Fruit fly (Drosophila melanogaster): ENCODE data around the gene Mob2.

DNA sequence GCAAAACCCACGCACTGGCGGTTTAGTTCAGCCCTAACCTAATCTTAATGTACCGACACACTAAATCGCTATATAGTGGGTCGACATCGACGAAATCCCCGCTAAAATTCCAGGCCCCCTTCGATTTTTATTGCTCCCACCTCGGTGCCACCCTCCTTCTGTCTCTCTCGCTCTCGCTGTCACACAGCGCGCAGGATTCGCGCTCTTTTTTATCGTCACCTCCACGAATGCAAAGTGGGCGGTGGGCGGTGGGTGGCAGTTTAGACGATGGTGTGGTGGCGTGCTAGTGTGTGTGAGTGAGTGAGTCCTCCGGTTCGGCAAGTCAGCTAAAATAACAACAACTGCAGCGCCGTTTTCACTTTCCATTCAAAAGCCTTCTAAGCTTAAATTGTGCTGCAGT is 40.0 kb upstream of the Mob2 start:
- no peak for TF ChIP-seq NC2β (GFP tag; optimal IDR thresholded peaks at IDR 0.05)
- no peak for TF ChIP-seq lab (GFP tag; optimal IDR thresholded peaks at IDR 0.05)
- no peak for TF ChIP-seq z (GFP tag; IDR thresholded peaks at IDR 0.05)
- TF ChIP-seq bigmax (GFP tag; optimal IDR thresholded peaks at IDR 0.05) = no peak
- TF ChIP-seq Meics (GFP tag; optimal IDR thresholded peaks at IDR 0.05) = no peak
- no peak for TF ChIP-seq ase (GFP tag; IDR thresholded peaks at IDR 0.05)
- no peak for TF ChIP-seq HLH4C (GFP tag; IDR thresholded peaks at IDR 0.05; ENCODE audit: partially characterized antibody)
- no peak for TF ChIP-seq sob (GFP tag; IDR thresholded peaks at IDR 0.05)
- TF ChIP-seq Ptx1 (GFP tag; IDR thresholded peaks at IDR 0.05) = no peak
- TF ChIP-seq knrl (GFP tag; IDR thresholded peaks at IDR 0.05; ENCODE audit: partially characterized antibody) = no peak
- no peak for TF ChIP-seq HLHmδ (GFP tag; optimal IDR thresholded peaks at IDR 0.05)
- no peak for TF ChIP-seq CG34224 (GFP tag; IDR thresholded peaks at IDR 0.05; ENCODE audit: partially characterized antibody)

Measured in whole organism, embryonic.